Fruit fly (Drosophila melanogaster): ENCODE results near the gene Gr8a.

The Gr8a gene

dm6 chrX:9243417-9243884, 16.5 kb downstream of the Gr8a start, which contains the start of the genes mxc and Larp7 (continued):
- TF ChIP-seq YL-1 (GFP tag; optimal IDR thresholded peaks at IDR 0.05) (peak; percentile 26), CG10147 (GFP tag; optimal IDR thresholded peaks at IDR 0.05) (no peak), CG7987 (GFP tag; optimal IDR thresholded peaks at IDR 0.05) (no peak), Lhr (GFP tag; optimal IDR thresholded peaks at IDR 0.05) (peak; percentile 25), NC2α (GFP tag; optimal IDR thresholded peaks at IDR 0.05) (no peak), Doc2 (GFP tag; IDR thresholded peaks at IDR 0.05) (no peak), Dref (GFP tag; IDR thresholded peaks at IDR 0.05) (peak; percentile 56), CG10209 (GFP tag; optimal IDR thresholded peaks at IDR 0.05) (peak; percentile 27), gem (tag; optimal IDR thresholded peaks at IDR 0.05) (no peak), Camta (GFP tag; optimal IDR thresholded peaks at IDR 0.05) (peak; percentile 11), abd-A (tag; optimal IDR thresholded peaks at IDR 0.05) (no peak), HLH4C (GFP tag; IDR thresholded peaks at IDR 0.05; ENCODE audit: partially characterized antibody) (peak; percentile 80), crc (GFP tag; optimal IDR thresholded peaks at IDR 0.05) (no peak), CG15479 (GFP tag; optimal IDR thresholded peaks at IDR 0.05) (no peak), Hsf (GFP tag; optimal IDR thresholded peaks at IDR 0.05) (peak; percentile 66), Opbp (GFP tag; IDR thresholded peaks at IDR 0.05; ENCODE audit: partially characterized antibody) (peak; percentile 71; the same call in 2 of the 3 replicates), fd102C (GFP tag; optimal IDR thresholded peaks at IDR 0.05) (peak; percentile 6), usp (GFP tag; optimal IDR thresholded peaks at IDR 0.05) (no peak), Bteb2 (GFP tag; optimal IDR thresholded peaks at IDR 0.05) (peak; percentile 53), CG15696 (tag; optimal IDR thresholded peaks at IDR 0.05) (peak; percentile 54), nom (GFP tag; optimal IDR thresholded peaks at IDR 0.05) (no peak), Sry-δ (GFP tag; optimal IDR thresholded peaks at IDR 0.05) (peak; percentile 82), CG32772 (GFP tag; IDR thresholded peaks at IDR 0.05) (peak; percentile 41; the same call in 1 of the 2 replicates), D19A (tag; optimal IDR thresholded peaks at IDR 0.05) (no peak), vvl (GFP tag; IDR thresholded peaks at IDR 0.05) (peak; percentile 21; the same call in 1 of the 2 replicates), hkb (optimal IDR thresholded peaks at IDR 0.05) (peak; percentile 84), hkb (GFP tag; IDR thresholded peaks at IDR 0.05) (no peak; the same call in 1 of the 2 replicates), al (GFP tag; IDR thresholded peaks at IDR 0.05) (peak; percentile 44), lmd (GFP tag; IDR thresholded peaks at IDR 0.05) (peak; percentile 29; the same call in 1 of the 2 replicates), crol (GFP tag; IDR thresholded peaks at IDR 0.05) (no peak), CG4360 (GFP tag; IDR thresholded peaks at IDR 0.05) (0 out of 2 replicates have a peak, but pooled peaks have one; percentile 32), cato (GFP tag; optimal IDR thresholded peaks at IDR 0.05; ENCODE audit: borderline replicate concordance) (peak; percentile 18), Dad (GFP tag; optimal IDR thresholded peaks at IDR 0.05) (peak; percentile 30), zf30C (GFP tag; optimal IDR thresholded peaks at IDR 0.05) (no peak), CG2889 (GFP tag; IDR thresholded peaks at IDR 0.05) (peak; percentile 38; the same call in 1 of the 3 replicates), odd (GFP tag; optimal IDR thresholded peaks at IDR 0.05) (no peak), CG6683 (GFP tag; optimal IDR thresholded peaks at IDR 0.05) (no peak), sqz (GFP tag; optimal IDR thresholded peaks at IDR 0.05) (no peak), CG8924 (tag; optimal IDR thresholded peaks at IDR 0.05) (peak; percentile 53), CG15073 (GFP tag; optimal IDR thresholded peaks at IDR 0.05) (no peak), maf-S (GFP tag; optimal IDR thresholded peaks at IDR 0.05) (peak; percentile 53), jing (GFP tag; optimal IDR thresholded peaks at IDR 0.05) (no peak), CG15601 (tag; optimal IDR thresholded peaks at IDR 0.05) (no peak), CG11723 (GFP tag; optimal IDR thresholded peaks at IDR 0.05) (no peak), ttk (GFP tag; IDR thresholded peaks at IDR 0.05) (no peak), CG12236 (GFP tag; optimal IDR thresholded peaks at IDR 0.05) (no peak), Ssrp (tag; optimal IDR thresholded peaks at IDR 0.05) (peak; percentile 59), cg (GFP tag; optimal IDR thresholded peaks at IDR 0.05) (no peak), corto (GFP tag; optimal IDR thresholded peaks at IDR 0.05) (no peak), CG4854 (GFP tag; optimal IDR thresholded peaks at IDR 0.05) (no peak), stwl (tag; optimal IDR thresholded peaks at IDR 0.05) (peak; percentile 60)

Data from whole organism, embryonic.